Fruit fly (Drosophila melanogaster) whole organism, embryonic: ENCODE results near the gene RpS12.

Experiments
- Awh ChIP-seq: fragments of 200-800 bp; sonication (Bioruptor generic); IDR thresholded peaks from 2 replicates; pipeline ENCODE4, ENCODE4 v1.3.6; 2022; ENCODE audit warnings: missing biosample characterization, missing genetic modification characterization
- CG11085 ChIP-seq: fragments of 200-800 bp; sonication (Bioruptor generic); IDR thresholded peaks from 2 replicates; pipeline ENCODE4 v1.3.6; 2022; ENCODE audit warnings: missing biosample characterization, missing genetic modification characterization
- CG12236 ChIP-seq: fragments of 200-800 bp; sonication (Bioruptor generic); optimal IDR thresholded peaks from 2 replicates; lab custom pipeline; 2016; ENCODE audit warnings: missing biosample characterization, missing genetic modification characterization
- CG1233 ChIP-seq: fragments of 200-800 bp; sonication (Bioruptor generic); optimal IDR thresholded peaks from 4 replicates; lab custom pipeline; 2018; ENCODE audit warnings: missing biosample characterization, mild to moderate bottlenecking, missing genetic modification characterization
- CG14014 ChIP-seq: fragments of 200-800 bp; sonication (Bioruptor generic); IDR thresholded peaks from 2 replicates; pipeline ENCODE4 v1.3.6; 2022; ENCODE audit warnings: missing biosample characterization, missing genetic modification characterization
- CG16779 ChIP-seq: fragments of 200-800 bp; sonication (Bioruptor generic); IDR thresholded peaks from 2 replicates; pipeline ENCODE4 v1.3.6; 2022; ENCODE audit warnings: missing biosample characterization, missing genetic modification characterization
- CG17829 ChIP-seq: fragments of 200-800 bp; optimal IDR thresholded peaks from 2 replicates; lab custom pipeline; 2019; ENCODE audit warnings: missing biosample characterization, mild to moderate bottlenecking, missing genetic modification characterization, moderate library complexity
- CG1792 ChIP-seq: fragments of 200-800 bp; sonication (Bioruptor generic); optimal IDR thresholded peaks from 2 replicates; lab custom pipeline; 2016; ENCODE audit warnings: missing biosample characterization, missing genetic modification characterization
- CG30431 ChIP-seq: fragments of 200-800 bp; sonication (Bioruptor generic); optimal IDR thresholded peaks from 2 replicates; lab custom pipeline; 2017; ENCODE audit warnings: missing biosample characterization, missing genetic modification characterization
- CG32767 ChIP-seq: fragments of 200-800 bp; sonication (Bioruptor generic); IDR thresholded peaks from 2 replicates; pipeline ENCODE4 v1.3.6; 2022; ENCODE audit warnings: missing biosample characterization, missing genetic modification characterization
- CG3726 ChIP-seq: fragments of 200-800 bp; sonication (Bioruptor generic); IDR thresholded peaks from 3 replicates; pipeline ENCODE4, ENCODE4 v1.3.6; 2022; ENCODE audit warnings: missing biosample characterization, missing genetic modification characterization
- CG6654 ChIP-seq: fragments of 200-800 bp; sonication (Bioruptor generic); optimal IDR thresholded peaks from 2 replicates; lab custom pipeline; 2017; ENCODE audit warnings: missing biosample characterization, mild to moderate bottlenecking, missing genetic modification characterization
- CG6765 ChIP-seq: fragments of 200-800 bp; sonication (Bioruptor generic); optimal IDR thresholded peaks from 3 replicates; lab custom pipeline; 2017; ENCODE audit warnings: missing biosample characterization, mild to moderate bottlenecking, missing genetic modification characterization
- CG6813 ChIP-seq: fragments of 200-800 bp; sonication (Bioruptor generic); optimal IDR thresholded peaks from 2 replicates; lab custom pipeline; 2017; ENCODE audit warnings: missing biosample characterization, missing genetic modification characterization, mild to moderate bottlenecking, moderate library complexity, missing genetic modification reagents
- CG6854 ChIP-seq: fragments of 200-800 bp; sonication (Bioruptor generic); optimal IDR thresholded peaks from 3 replicates; lab custom pipeline; 2017; ENCODE audit warnings: missing biosample characterization, mild to moderate bottlenecking, missing genetic modification characterization
- Chrac-16 ChIP-seq: fragments of 200-800 bp; sonication (Bioruptor generic); optimal IDR thresholded peaks from 3 replicates; lab custom pipeline; 2016; ENCODE audit warnings: missing biosample characterization, missing genetic modification characterization
- Dref ChIP-seq: fragments of 200-800 bp; sonication (Bioruptor generic); IDR thresholded peaks from 2 replicates; pipeline ENCODE4 v1.3.6; 2022; ENCODE audit warnings: missing biosample characterization, missing genetic modification characterization
- Drgx ChIP-seq: fragments of 200-800 bp; sonication (Bioruptor generic); IDR thresholded peaks from 2 replicates; pipeline ENCODE4 v1.3.6; 2022; ENCODE audit warnings: missing biosample characterization, missing genetic modification characterization
- Eip74EF ChIP-seq, 2 experiments: fragments of 200-800 bp in 1 of 2; fragments of >200 bp in 1 of 2; sonication (Bioruptor generic) in 1 of 2; optimal IDR thresholded peaks; 2 replicates each; lab custom pipeline; 2017 to 2019; ENCODE audit warnings: missing biosample characterization in 2 of 2, missing genetic modification characterization in 2 of 2, mild to moderate bottlenecking in 1 of 2, moderate library complexity in 1 of 2
- Elba2 ChIP-seq: fragments of 200-800 bp; sonication (Bioruptor generic); optimal IDR thresholded peaks from 3 replicates; lab custom pipeline; 2016; ENCODE audit warnings: missing biosample characterization, missing genetic modification characterization
- Ets65A ChIP-seq: fragments of 200-800 bp; sonication (Bioruptor generic); peaks from one replicate; lab custom pipeline; 2016; ENCODE audit warnings: missing biosample characterization, missing genetic modification characterization
- Fer1 ChIP-seq: fragments of 200-800 bp; sonication (Bioruptor generic); optimal IDR thresholded peaks from 2 replicates; lab custom pipeline; 2017; ENCODE audit warnings: missing biosample characterization, mild to moderate bottlenecking, missing genetic modification characterization
- Hsf ChIP-seq: fragments of 200-800 bp; sonication (Bioruptor generic); optimal IDR thresholded peaks from 3 replicates; lab custom pipeline; 2016; ENCODE audit warnings: missing biosample characterization, missing genetic modification characterization
- Lhr ChIP-seq: fragments of 200-800 bp; sonication (Bioruptor generic); optimal IDR thresholded peaks from 3 replicates; lab custom pipeline; 2017; ENCODE audit warnings: mild to moderate bottlenecking, missing biosample characterization, missing genetic modification reagents, missing genetic modification characterization
- Max ChIP-seq: fragments of 200-800 bp; sonication (Bioruptor generic); optimal IDR thresholded peaks from 2 replicates; lab custom pipeline; 2016; ENCODE audit warnings: missing biosample characterization, mild to moderate bottlenecking, missing genetic modification characterization
- Myb ChIP-seq: fragments of 200-800 bp; sonication (Bioruptor generic); optimal IDR thresholded peaks from 2 replicates; lab custom pipeline; 2016; ENCODE audit warnings: missing biosample characterization, missing genetic modification characterization
- Nf-YA ChIP-seq: fragments of 200-800 bp; sonication (Bioruptor generic); IDR thresholded peaks from 2 replicates; pipeline ENCODE4 v1.3.6; 2022; ENCODE audit warnings: missing biosample characterization, missing genetic modification characterization
- Pdp1 ChIP-seq, 2 experiments: fragments of 200-800 bp; sonication (Bioruptor generic); optimal IDR thresholded peaks; 3 replicates each; lab custom pipeline; 2016; ENCODE audit warnings: missing biosample characterization in 2 of 2, missing genetic modification characterization in 2 of 2, mild to moderate bottlenecking in 1 of 2, moderate library complexity in 1 of 2
- Usf ChIP-seq: fragments of 200-800 bp; sonication (Bioruptor generic); optimal IDR thresholded peaks from 2 replicates; lab custom pipeline; 2017; ENCODE audit warnings: missing genotype, missing biosample characterization, missing genetic modification characterization
- abd-A ChIP-seq: fragments of 200-800 bp; sonication (Bioruptor generic); optimal IDR thresholded peaks from 3 replicates; lab custom pipeline; 2019; ENCODE audit warnings: missing biosample characterization, mild to moderate bottlenecking, missing genetic modification characterization, moderate library complexity
- al ChIP-seq: fragments of 200-800 bp; sonication (Bioruptor generic); IDR thresholded peaks from 2 replicates; pipeline ENCODE4 v1.3.6; 2022; ENCODE audit warnings: missing biosample characterization, missing genetic modification characterization
- ash1 ChIP-seq: fragments of 200-800 bp; sonication (Bioruptor generic); optimal IDR thresholded peaks from 2 replicates; lab custom pipeline; 2018; ENCODE audit warnings: missing biosample characterization, mild to moderate bottlenecking, missing genetic modification characterization
- az2 ChIP-seq: fragments of 200-800 bp; sonication (Bioruptor generic); optimal IDR thresholded peaks from 3 replicates; lab custom pipeline; 2016; ENCODE audit warnings: missing biosample characterization, missing genetic modification characterization
- btn ChIP-seq: fragments of 200-800 bp; sonication (Bioruptor generic); optimal IDR thresholded peaks from 2 replicates; lab custom pipeline; 2016; ENCODE audit warnings: missing biosample characterization, missing genetic modification characterization
- cad ChIP-seq: fragments of >200 bp; optimal IDR thresholded peaks from 2 replicates; lab custom pipeline; 2017; ENCODE audit warnings: missing biosample characterization, missing genetic modification characterization
- cg ChIP-seq: fragments of 200-800 bp; sonication (Bioruptor generic); optimal IDR thresholded peaks from 3 replicates; lab custom pipeline; 2019; ENCODE audit warnings: missing biosample characterization, mild to moderate bottlenecking, missing genetic modification characterization, moderate library complexity
- ci ChIP-seq: fragments of 200-800 bp; sonication (Bioruptor generic); IDR thresholded peaks from 3 replicates; pipeline ENCODE4 v1.3.6; 2022; ENCODE audit warnings: missing biosample characterization, missing genetic modification characterization
- dm ChIP-seq: fragments of 200-800 bp; sonication (Bioruptor generic); optimal IDR thresholded peaks from 3 replicates; lab custom pipeline; 2016; ENCODE audit warnings: missing biosample characterization, missing genetic modification characterization
- fd3F ChIP-seq: fragments of 200-800 bp; sonication (Bioruptor generic); optimal IDR thresholded peaks from 2 replicates; lab custom pipeline; 2018; ENCODE audit warnings: missing biosample characterization, mild to moderate bottlenecking, missing genetic modification characterization, moderate library complexity
- fru ChIP-seq: fragments of >200 bp; optimal IDR thresholded peaks from 2 replicates; lab custom pipeline; 2017
- gce ChIP-seq: fragments of 200-800 bp; sonication (Bioruptor generic); IDR thresholded peaks from 3 replicates; pipeline ENCODE4 v1.3.6; 2022; ENCODE audit warnings: missing biosample characterization, missing genetic modification characterization
- gcm ChIP-seq: fragments of 200-800 bp; sonication (Bioruptor generic); optimal IDR thresholded peaks from 2 replicates; lab custom pipeline; 2019; ENCODE audit warnings: missing biosample characterization, mild to moderate bottlenecking, missing genetic modification characterization, moderate library complexity
- kah ChIP-seq: fragments of 200-800 bp; sonication (Bioruptor generic); optimal IDR thresholded peaks from 2 replicates; lab custom pipeline; 2018; ENCODE audit warnings: missing biosample characterization, mild to moderate bottlenecking, missing genetic modification characterization
- ranshi ChIP-seq: fragments of 200-800 bp; sonication (Bioruptor generic); IDR thresholded peaks from 2 replicates; pipeline ENCODE4 v1.3.6; 2022; ENCODE audit warnings: missing biosample characterization, missing genetic modification characterization
- slou ChIP-seq: fragments of 200-800 bp; sonication (Bioruptor generic); optimal IDR thresholded peaks from 3 replicates; lab custom pipeline; 2016; ENCODE audit warnings: missing biosample characterization, missing genetic modification characterization
- so ChIP-seq: fragments of 200-800 bp; sonication (Bioruptor generic); IDR thresholded peaks from 3 replicates; pipeline ENCODE4 v1.3.6; 2022; ENCODE audit warnings: missing biosample characterization, missing genetic modification characterization
- ssp ChIP-seq: fragments of 200-800 bp; sonication (Bioruptor generic); IDR thresholded peaks from 2 replicates; pipeline ENCODE4 v1.3.6; 2022; ENCODE audit warnings: missing biosample characterization, missing genetic modification characterization
- tin ChIP-seq: fragments of 200-800 bp; sonication (Bioruptor generic); optimal IDR thresholded peaks from 3 replicates; lab custom pipeline; 2016; ENCODE audit warnings: missing biosample characterization, missing genetic modification characterization
- tll ChIP-seq, 2 experiments: fragments of 200-800 bp in 1 of 2; fragments of >200 bp in 1 of 2; sonication (Bioruptor generic) in 1 of 2; optimal IDR thresholded peaks; 2 replicates each; lab custom pipeline; 2017 to 2019; ENCODE audit warnings: missing biosample characterization in 2 of 2, missing genetic modification characterization in 2 of 2, mild to moderate bottlenecking in 1 of 2, moderate library complexity in 1 of 2
- trh ChIP-seq: fragments of 200-800 bp; sonication (Bioruptor generic); optimal IDR thresholded peaks from 2 replicates; lab custom pipeline; 2016; ENCODE audit warnings: missing biosample characterization, missing genetic modification characterization
- unpg ChIP-seq: fragments of 200-800 bp; sonication (Bioruptor generic); optimal IDR thresholded peaks from 3 replicates; lab custom pipeline; 2018; ENCODE audit warnings: missing biosample characterization, mild to moderate bottlenecking, missing genetic modification characterization, moderate library complexity

RpS12 gene

DNA sequence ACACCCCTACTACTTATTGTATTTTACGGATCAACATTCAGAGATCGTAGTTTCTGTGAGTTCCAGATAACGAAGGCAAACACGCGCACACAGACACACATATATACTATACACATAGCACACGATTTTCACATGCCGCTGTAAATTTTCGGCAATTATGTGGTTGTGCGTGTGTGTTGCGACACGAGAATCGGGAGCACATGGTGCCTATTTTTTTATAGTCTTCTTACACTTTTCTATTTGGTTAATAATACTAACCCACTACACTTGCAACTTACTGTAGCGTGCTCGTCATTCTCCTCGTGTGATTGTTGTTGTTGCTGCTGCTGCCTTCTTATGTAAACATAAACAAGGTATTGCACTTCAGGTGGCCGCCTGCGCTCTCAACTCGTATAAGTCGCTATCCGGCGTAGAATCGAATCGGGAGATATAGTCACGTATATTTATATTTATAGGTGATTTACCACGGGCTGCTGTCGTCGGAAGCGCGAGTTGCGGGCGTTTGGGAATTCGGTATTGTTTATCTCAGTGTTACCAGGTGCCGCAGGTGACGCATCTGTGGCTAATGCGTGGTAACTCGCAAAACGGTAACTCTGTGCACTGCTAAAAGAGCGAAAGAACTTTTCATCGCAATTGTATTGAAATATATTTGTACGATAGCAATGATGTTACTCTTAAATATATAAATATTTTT, 845 bp upstream of the RpS12 start, which contains the start of gene Adk2 (continued):
- no peak for TF ChIP-seq fd3F
- TF ChIP-seq slou (GFP tag; lab: Kevin White, UChicago): no peak
- TF ChIP-seq so (GFP tag; lab: Robert Waterston, UW): 0 out of 3 replicates have a peak, but pooled peaks have one; percentile 34
- peak; percentile 31 for TF ChIP-seq Lhr (GFP tag; lab: Kevin White, UChicago)
- TF ChIP-seq CG6765 (GFP tag; lab: Kevin White, UChicago): no peak
- 0 out of 2 replicates have a peak, but pooled peaks have one; percentile 27 for TF ChIP-seq Nf-YA (GFP tag; lab: Robert Waterston, UW)
- TF ChIP-seq gce (GFP tag; lab: Robert Waterston, UW): no peak
- TF ChIP-seq ash1 (GFP tag; lab: Kevin White, UChicago): no peak
- no peak for TF ChIP-seq ssp (GFP tag; lab: Robert Waterston, UW)
- TF ChIP-seq CG6854: no peak
- peak; percentile 35 for TF ChIP-seq CG1792 (GFP tag; lab: Kevin White, UChicago)
- no peak for TF ChIP-seq trh (GFP tag; lab: Kevin White, UChicago)
- TF ChIP-seq Hsf (GFP tag; lab: Kevin White, UChicago): no peak
- TF ChIP-seq tll (GFP tag; optimal IDR thresholded peaks at IDR 0.05; lab: Kevin White, UChicago): no peak
- peak; percentile 44 for TF ChIP-seq CG14014
- peak; percentile 71 for TF ChIP-seq ci (GFP tag; lab: Robert Waterston, UW)
- peak; percentile 58; the same call in 1 of the 3 replicates for TF ChIP-seq CG3726 (GFP tag; lab: Robert Waterston, UW)
- no peak for TF ChIP-seq CG16779 (GFP tag; lab: Robert Waterston, UW)
- TF ChIP-seq btn (GFP tag; lab: Kevin White, UChicago): no peak
- TF ChIP-seq Elba2 (GFP tag; lab: Kevin White, UChicago): peak; percentile 8
- no peak for TF ChIP-seq CG6813 (GFP tag; lab: Kevin White, UChicago)
- peak; percentile 47; the same call in 1 of the 2 replicates for TF ChIP-seq Drgx (GFP tag; lab: Robert Waterston, UW)
- TF ChIP-seq abd-A (tag; lab: Kevin White, UChicago): no peak
- no peak for TF ChIP-seq CG17829 (tag; lab: Kevin White, UChicago)
- peak; percentile 58 for TF ChIP-seq kah
- no peak for TF ChIP-seq CG6654 (GFP tag; lab: Kevin White, UChicago)
- no peak for TF ChIP-seq unpg (GFP tag; lab: Kevin White, UChicago)
- no peak for TF ChIP-seq fru (lab: Kevin White, UChicago)
- no peak for TF ChIP-seq CG30431 (GFP tag; lab: Kevin White, UChicago)
- TF ChIP-seq Pdp1 (GFP tag; optimal IDR thresholded peaks at IDR 0.05; lab: Kevin White, UChicago): peak in 1 of 2 experiments; percentile 89
- TF ChIP-seq Chrac-16 (GFP tag; lab: Kevin White, UChicago): no peak
- no peak for TF ChIP-seq CG1233 (GFP tag; lab: Kevin White, UChicago)
- TF ChIP-seq az2 (GFP tag; lab: Kevin White, UChicago): no peak
- TF ChIP-seq cad (GFP tag; lab: Kevin White, UChicago): no peak
- TF ChIP-seq CG32767: no peak
- no peak for TF ChIP-seq Myb (GFP tag; lab: Kevin White, UChicago)
- TF ChIP-seq Usf (GFP tag; lab: Kevin White, UChicago): no peak
- TF ChIP-seq tin (GFP tag; lab: Kevin White, UChicago): no peak
- TF ChIP-seq Max (GFP tag; lab: Kevin White, UChicago): peak; percentile 28
- TF ChIP-seq gcm (GFP tag; lab: Kevin White, UChicago): peak; percentile 18
- no peak for TF ChIP-seq CG11085 (GFP tag; lab: Robert Waterston, UW)
- TF ChIP-seq Dref: peak; percentile 54
- peak; percentile 62 for TF ChIP-seq dm (GFP tag; lab: Kevin White, UChicago)
- no peak for TF ChIP-seq Eip74EF (GFP tag; optimal IDR thresholded peaks at IDR 0.05; lab: Kevin White, UChicago)
- TF ChIP-seq al (GFP tag; lab: Robert Waterston, UW): peak; percentile 54
- TF ChIP-seq cg: peak; percentile 89
- TF ChIP-seq CG12236 (GFP tag; lab: Kevin White, UChicago): no peak
- TF ChIP-seq Ets65A (GFP tag; lab: Kevin White, UChicago): peak; percentile 45
- TF ChIP-seq Fer1 (GFP tag; lab: Kevin White, UChicago): no peak
- peak; percentile 55; the same call in 1 of the 2 replicates for TF ChIP-seq ranshi (GFP tag; lab: Robert Waterston, UW)
- peak; percentile 50; the same call in 1 of the 2 replicates for TF ChIP-seq Awh
